Worm (Caenorhabditis elegans) whole organism, L3 larva: ENCODE measurements around the gene pyc-1.

Experiments used
- ZK546.5 ChIP-seq: sonication (generic microtip); optimal IDR thresholded peaks from 2 replicates; lab custom pipeline; 2017; ENCODE audit warnings: missing biosample characterization, missing genetic modification characterization
- aly-2 ChIP-seq: fragments of 150-350 bp; optimal IDR thresholded peaks from 2 replicates; lab custom pipeline; 2014; ENCODE audit warnings: missing biosample characterization, missing genetic modification characterization
- ceh-16 ChIP-seq: sonication (generic microtip); optimal IDR thresholded peaks from 2 replicates; lab custom pipeline; 2017; ENCODE audit warnings: missing biosample characterization, missing genetic modification characterization
- ceh-9 ChIP-seq: sonication (generic microtip); optimal IDR thresholded peaks from 2 replicates; lab custom pipeline; 2018; ENCODE audit warnings: missing biosample characterization, missing genetic modification characterization
- daf-12 ChIP-seq: fragments of 150-350 bp; optimal IDR thresholded peaks from 2 replicates; lab custom pipeline; 2014; ENCODE audit warnings: missing biosample characterization, missing genetic modification reagents, missing genetic modification characterization
- egl-27 ChIP-seq: sonication (generic microtip); optimal IDR thresholded peaks from 4 replicates; lab custom pipeline; 2017; ENCODE audit warnings: missing biosample characterization, missing genetic modification reagents, missing genetic modification characterization
- egl-5 ChIP-seq: fragments of 150-350 bp; optimal IDR thresholded peaks from 2 replicates; lab custom pipeline; 2017; ENCODE audit warnings: missing biosample characterization, missing genetic modification reagents, missing genetic modification characterization, inconsistent platforms
- elt-1 ChIP-seq: fragments of 150-350 bp; optimal IDR thresholded peaks from 2 replicates; lab custom pipeline; 2014; ENCODE audit warnings: missing biosample characterization, missing genetic modification characterization
- elt-2 ChIP-seq: sonication (generic microtip); optimal IDR thresholded peaks from 2 replicates; lab custom pipeline; 2016; ENCODE audit warnings: missing genetic modification reagents, mild to moderate bottlenecking, missing genetic modification characterization, missing compliant biosample characterization
- elt-3 ChIP-seq, 3 experiments: fragments of 150-350 bp in 1 of 3; sonication (generic microtip) in 2 of 3; optimal IDR thresholded peaks; 2 replicates in 2 of 3; 4 replicates in 1 of 3; lab custom pipeline; 2014 to 2017; ENCODE audit warnings: missing biosample characterization in 3 of 3, missing genetic modification characterization in 3 of 3
- fkh-10 ChIP-seq: sonication (generic microtip); optimal IDR thresholded peaks from 2 replicates; lab custom pipeline; 2017; ENCODE audit warnings: missing biosample characterization, missing genetic modification reagents, missing genetic modification characterization
- fkh-2 ChIP-seq: fragments of 150-350 bp; optimal IDR thresholded peaks from 2 replicates; lab custom pipeline; 2014; ENCODE audit warnings: missing biosample characterization, missing genetic modification reagents, missing genetic modification characterization
- fos-1 ChIP-seq: fragments of 150-350 bp; optimal IDR thresholded peaks from 2 replicates; lab custom pipeline; 2014; ENCODE audit warnings: missing biosample characterization, missing genetic modification characterization
- hmg-11 ChIP-seq: sonication (generic microtip); optimal IDR thresholded peaks from 2 replicates; lab custom pipeline; 2016; ENCODE audit warnings: missing genetic modification characterization, missing compliant biosample characterization
- jun-1 ChIP-seq: fragments of 150-350 bp; optimal IDR thresholded peaks from 2 replicates; lab custom pipeline; 2014; ENCODE audit warnings: missing biosample characterization, missing genetic modification reagents, missing genetic modification characterization
- lin-15B ChIP-seq: fragments of 150-350 bp; optimal IDR thresholded peaks from 2 replicates; lab custom pipeline; 2014; ENCODE audit warnings: missing biosample characterization, missing genetic modification characterization
- lin-39 ChIP-seq: fragments of 150-350 bp; optimal IDR thresholded peaks from 2 replicates; lab custom pipeline; 2018; ENCODE audit warnings: missing biosample characterization, missing genetic modification reagents, missing genetic modification characterization
- lsy-12 ChIP-seq: sonication (generic microtip); optimal IDR thresholded peaks from 2 replicates; lab custom pipeline; 2016; ENCODE audit warnings: mild to moderate bottlenecking, missing genetic modification characterization, missing compliant biosample characterization
- mdl-1 ChIP-seq: fragments of 150-350 bp; optimal IDR thresholded peaks from 2 replicates; lab custom pipeline; 2014; ENCODE audit warnings: missing biosample characterization, missing genetic modification characterization
- mml-1 ChIP-seq: fragments of 150-350 bp; sonication (generic microtip); optimal IDR thresholded peaks from 3 replicates; lab custom pipeline; 2014; ENCODE audit warnings: missing biosample characterization, missing genetic modification characterization
- nfya-1 ChIP-seq: sonication (generic microtip); optimal IDR thresholded peaks from 2 replicates; lab custom pipeline; 2017; ENCODE audit warnings: missing genetic modification characterization, mild to moderate bottlenecking, missing compliant biosample characterization, antibody characterized with exemption, moderate library complexity; ENCODE audit not compliant: insufficient read depth
- nhr-11 ChIP-seq: fragments of 150-350 bp; optimal IDR thresholded peaks from 2 replicates; lab custom pipeline; 2014; ENCODE audit warnings: missing biosample characterization, missing genetic modification characterization
- nhr-12 ChIP-seq: fragments of 150-350 bp; optimal IDR thresholded peaks from 2 replicates; lab custom pipeline; 2014; ENCODE audit warnings: missing biosample characterization, missing genetic modification characterization
- nhr-23 ChIP-seq: fragments of 150-350 bp; optimal IDR thresholded peaks from 2 replicates; lab custom pipeline; 2014; ENCODE audit warnings: missing biosample characterization, missing genetic modification reagents, missing genetic modification characterization
- nhr-25 ChIP-seq: sonication (generic microtip); optimal IDR thresholded peaks from 2 replicates; lab custom pipeline; 2017; ENCODE audit warnings: missing biosample characterization, missing genetic modification characterization
- nhr-28 ChIP-seq: fragments of 150-350 bp; optimal IDR thresholded peaks from 2 replicates; lab custom pipeline; 2014; ENCODE audit warnings: missing biosample characterization, missing genetic modification characterization
- nhr-77 ChIP-seq: fragments of 150-350 bp; optimal IDR thresholded peaks from 2 replicates; lab custom pipeline; 2014; ENCODE audit warnings: missing biosample characterization, missing genetic modification characterization
- pha-4 ChIP-seq: fragments of 150-350 bp; optimal IDR thresholded peaks from 2 replicates; lab custom pipeline; 2014; ENCODE audit warnings: missing biosample characterization, missing genetic modification reagents, missing genetic modification characterization
- sea-2 ChIP-seq: fragments of 150-350 bp; sonication (generic microtip); optimal IDR thresholded peaks from 4 replicates; lab custom pipeline; 2014; ENCODE audit warnings: missing biosample characterization, missing genetic modification reagents, missing genetic modification characterization
- snpc-4 ChIP-seq: fragments of 150-350 bp; optimal IDR thresholded peaks from 2 replicates; lab custom pipeline; 2014; ENCODE audit warnings: missing biosample characterization, missing genetic modification characterization
- tbx-2 ChIP-seq: sonication (generic microtip); optimal IDR thresholded peaks from 2 replicates; lab custom pipeline; 2016; ENCODE audit warnings: mild to moderate bottlenecking, missing genetic modification characterization, missing compliant biosample characterization
- unc-39 ChIP-seq: sonication (generic microtip); optimal IDR thresholded peaks from 4 replicates; lab custom pipeline; 2017; ENCODE audit warnings: missing biosample characterization, missing genetic modification characterization
- zag-1 ChIP-seq: fragments of 150-350 bp; optimal IDR thresholded peaks from 2 replicates; lab custom pipeline; 2014; ENCODE audit warnings: missing biosample characterization, missing genetic modification characterization
- ztf-11 ChIP-seq: fragments of 150-350 bp; optimal IDR thresholded peaks from 2 replicates; lab custom pipeline; 2014; ENCODE audit warnings: missing biosample characterization, missing genetic modification characterization

The pyc-1 gene

DNA sequence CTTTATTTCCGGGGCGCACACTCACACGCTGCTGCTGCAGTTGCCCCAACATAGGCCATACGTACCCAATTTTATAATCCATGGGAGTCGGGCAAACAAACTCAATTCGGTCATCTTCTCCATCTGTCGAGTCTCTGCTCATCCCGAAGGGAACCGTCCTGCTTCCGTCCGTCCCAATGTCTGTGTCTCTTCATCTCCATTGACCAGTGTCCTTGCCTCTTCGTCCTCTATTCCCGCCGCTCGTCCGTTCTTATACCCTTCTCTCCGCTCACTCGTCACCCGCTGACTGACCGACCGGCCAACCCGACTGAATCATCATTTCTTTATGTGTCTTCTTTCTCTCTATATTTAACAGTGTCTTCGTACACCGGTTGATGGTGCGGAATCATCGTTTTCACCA lies 22.5 kb upstream of the pyc-1 start:
- TF ChIP-seq nhr-11, result no peak
- TF ChIP-seq snpc-4, result peak; percentile 37
- TF ChIP-seq hmg-11, result peak; percentile 62
- peak; percentile 40 for TF ChIP-seq pha-4 (tag; lab: Kevin White, UChicago)
- no peak for TF ChIP-seq sea-2 (GFP tag; lab: Kevin White, UChicago)
- peak; percentile 4 for TF ChIP-seq tbx-2 (tag; lab: Kevin White, UChicago)
- TF ChIP-seq nhr-28 (tag; lab: Kevin White, UChicago), result no peak
- TF ChIP-seq nfya-1 (tag; lab: Kevin White, UChicago), result peak; percentile 42
- TF ChIP-seq elt-2 (tag; lab: Kevin White, UChicago), result peak; percentile 8
- peak; percentile 8 for TF ChIP-seq jun-1 (tag; lab: Kevin White, UChicago)
- no peak for TF ChIP-seq ceh-9 (tag; lab: Kevin White, UChicago)
- peak; percentile 28 for TF ChIP-seq nhr-23
- TF ChIP-seq lin-39 (tag; lab: Kevin White, UChicago), result peak; percentile 42
- peak; percentile 43 for TF ChIP-seq fos-1
- peak; percentile 59 for TF ChIP-seq nhr-25

- no peak for TF ChIP-seq egl-5 (tag; lab: Kevin White, UChicago)
- no peak for TF ChIP-seq elt-1
- TF ChIP-seq nhr-77, result no peak
- TF ChIP-seq lin-39 (tag; lab: Kevin White, UChicago), result no peak
- no peak for TF ChIP-seq aly-2 (tag; lab: Kevin White, UChicago)
- TF ChIP-seq mml-1 (tag; lab: Kevin White, UChicago), result no peak
- no peak for TF ChIP-seq tbx-2 (tag; lab: Kevin White, UChicago)
- TF ChIP-seq zag-1 (tag; lab: Kevin White, UChicago), result no peak
- TF ChIP-seq nhr-12 (tag; lab: Kevin White, UChicago), result no peak
- no peak for TF ChIP-seq ztf-11 (tag; lab: Kevin White, UChicago)
- no peak for TF ChIP-seq sea-2 (GFP tag; lab: Kevin White, UChicago)
- no peak for TF ChIP-seq fkh-2 (tag; lab: Kevin White, UChicago)
- TF ChIP-seq ZK546.5 (tag; lab: Kevin White, UChicago), result no peak
- TF ChIP-seq pha-4 (tag; lab: Kevin White, UChicago), result no peak
- no peak for TF ChIP-seq nhr-25
- TF ChIP-seq nhr-11, result no peak
- no peak for TF ChIP-seq snpc-4
- TF ChIP-seq daf-12 (tag; lab: Kevin White, UChicago), result no peak
- no peak for TF ChIP-seq lsy-12 (tag; lab: Kevin White, UChicago)
- TF ChIP-seq elt-3 (tag; optimal IDR thresholded peaks at IDR 0.05; lab: Kevin White, UChicago), result no peak
- TF ChIP-seq, all 47 proteins: peak for 0
Observed at ce11 chrV:11843678-11844366, 21.5 kb upstream of the pyc-1 start, which contains the start of gene nphp-4. Gene nphp-4, minus strand, starts transcription at chrV:11843728.

ce11 chrV:11839220-11839619 lies 16.9 kb upstream of the pyc-1 start, which contains the start of gene idpb-5:
Gene idpb-5, plus strand, starts transcription at chrV:11839520.
- TF ChIP-seq nhr-28 (tag; lab: Kevin White, UChicago), result no peak
- no peak for TF ChIP-seq egl-27 (tag; lab: Kevin White, UChicago)
- TF ChIP-seq ceh-9 (tag; lab: Kevin White, UChicago), result no peak

ce11 chrV:11836073-11836472 lies 13.7 kb upstream of the pyc-1 start, which contains the start of gene R13H4.2:
Gene R13H4.2, plus strand, starts transcription at chrV:11836391.
- TF ChIP-seq ceh-16, result no peak
- no peak for TF ChIP-seq unc-39 (tag; lab: Kevin White, UChicago)
- no peak for TF ChIP-seq snpc-4
- TF ChIP-seq fkh-10 (GFP tag; lab: Kevin White, UChicago), result no peak
- TF ChIP-seq tbx-2 (tag; lab: Kevin White, UChicago), result no peak
- TF ChIP-seq lin-39 (tag; lab: Kevin White, UChicago), result no peak
- TF ChIP-seq jun-1 (tag; lab: Kevin White, UChicago), result no peak
- no peak for TF ChIP-seq ceh-9 (tag; lab: Kevin White, UChicago)
- no peak for TF ChIP-seq mdl-1
- TF ChIP-seq nhr-12 (tag; lab: Kevin White, UChicago), result no peak
- no peak for TF ChIP-seq lin-15B (tag; lab: Kevin White, UChicago)
- TF ChIP-seq ZK546.5 (tag; lab: Kevin White, UChicago), result no peak
- no peak for TF ChIP-seq elt-1
